Fruit fly (Drosophila melanogaster) whole organism, embryonic: ENCODE measurements around the gene CG6136.

Experiments used
- Blimp-1 ChIP-seq: fragments of 200-800 bp; sonication (Bioruptor generic); optimal IDR thresholded peaks from 3 replicates; lab custom pipeline; 2018; ENCODE audit warnings: missing biosample characterization, missing genetic modification characterization, mild to moderate bottlenecking, moderate library complexity, missing genetic modification reagents
- CG10431 ChIP-seq: fragments of 200-800 bp; sonication (Bioruptor generic); optimal IDR thresholded peaks from 3 replicates; lab custom pipeline; 2018; ENCODE audit warnings: missing biosample characterization, mild to moderate bottlenecking, missing genetic modification characterization
- CG11247 ChIP-seq: fragments of 200-800 bp; sonication (Bioruptor generic); IDR thresholded peaks from 2 replicates; pipeline ENCODE4 v1.3.6; 2022; ENCODE audit warnings: missing biosample characterization, missing genetic modification characterization
- CG11504 ChIP-seq: fragments of 200-800 bp; sonication (Bioruptor generic); optimal IDR thresholded peaks from 3 replicates; lab custom pipeline; 2019; ENCODE audit warnings: missing biosample characterization, mild to moderate bottlenecking, missing genetic modification characterization, moderate library complexity
- CG12942 ChIP-seq: fragments of 200-800 bp; sonication (Bioruptor generic); optimal IDR thresholded peaks from 3 replicates; lab custom pipeline; 2016; ENCODE audit warnings: missing biosample characterization, missing genetic modification characterization
- CG14441 ChIP-seq: fragments of 200-800 bp; sonication (Bioruptor generic); IDR thresholded peaks from 2 replicates; pipeline ENCODE4 v1.3.6; 2022; ENCODE audit warnings: missing biosample characterization, missing genetic modification characterization
- CG16779 ChIP-seq: fragments of 200-800 bp; sonication (Bioruptor generic); IDR thresholded peaks from 2 replicates; pipeline ENCODE4 v1.3.6; 2022; ENCODE audit warnings: missing biosample characterization, missing genetic modification characterization
- CG17361 ChIP-seq: fragments of 200-800 bp; sonication (Bioruptor generic); IDR thresholded peaks from 3 replicates; pipeline ENCODE4 v1.3.6; 2022; ENCODE audit warnings: missing biosample characterization, missing genetic modification characterization
- CG1832 ChIP-seq: fragments of 200-800 bp; sonication (Bioruptor generic); optimal IDR thresholded peaks from 2 replicates; lab custom pipeline; 2017; ENCODE audit warnings: missing biosample characterization, mild to moderate bottlenecking, missing genetic modification characterization, inconsistent platforms
- CG4707 ChIP-seq: fragments of 200-800 bp; sonication (Bioruptor generic); optimal IDR thresholded peaks from 2 replicates; lab custom pipeline; 2018; ENCODE audit warnings: missing biosample characterization, mild to moderate bottlenecking, missing genetic modification characterization, moderate library complexity
- CG5245 ChIP-seq: fragments of 200-800 bp; sonication (Bioruptor generic); optimal IDR thresholded peaks from 3 replicates; lab custom pipeline; 2016; ENCODE audit warnings: missing biosample characterization, missing genetic modification characterization
- CG6254 ChIP-seq: fragments of 200-800 bp; sonication (Bioruptor generic); optimal IDR thresholded peaks from 3 replicates; lab custom pipeline; 2017; ENCODE audit warnings: mild to moderate bottlenecking, missing biosample characterization, missing genetic modification reagents, missing genetic modification characterization
- CG7357 ChIP-seq: fragments of 200-800 bp; sonication (Bioruptor generic); IDR thresholded peaks from 3 replicates; pipeline ENCODE4 v1.3.6; 2022; ENCODE audit warnings: missing biosample characterization, missing genetic modification characterization
- CG8089 ChIP-seq: fragments of 200-800 bp; sonication (Bioruptor generic); optimal IDR thresholded peaks from 3 replicates; lab custom pipeline; 2016; ENCODE audit warnings: missing biosample characterization, missing genetic modification characterization
- CG9876 ChIP-seq: fragments of 200-800 bp; sonication (Bioruptor generic); optimal IDR thresholded peaks from 2 replicates; lab custom pipeline; 2016; ENCODE audit warnings: missing biosample characterization, missing genetic modification characterization
- CHES-1-like ChIP-seq: fragments of 200-800 bp; sonication (Bioruptor generic); optimal IDR thresholded peaks from 2 replicates; lab custom pipeline; 2016; ENCODE audit warnings: missing biosample characterization, missing genetic modification characterization
- Doc2 ChIP-seq: fragments of 200-800 bp; sonication (Bioruptor generic); IDR thresholded peaks from 2 replicates; pipeline ENCODE4 v1.3.6; 2022; ENCODE audit warnings: missing biosample characterization, missing genetic modification characterization
- Doc3 ChIP-seq: fragments of 200-800 bp; sonication (Bioruptor generic); IDR thresholded peaks from 3 replicates; pipeline ENCODE4 v1.3.6; 2022; ENCODE audit warnings: missing biosample characterization, missing genetic modification characterization; ENCODE audit not compliant: partially characterized antibody
- Fer3 ChIP-seq: fragments of 200-800 bp; sonication (Bioruptor generic); optimal IDR thresholded peaks from 2 replicates; lab custom pipeline; 2018; ENCODE audit warnings: missing biosample characterization, mild to moderate bottlenecking, missing genetic modification characterization, moderate library complexity
- HLH54F ChIP-seq: fragments of 200-800 bp; sonication (Bioruptor generic); optimal IDR thresholded peaks from 3 replicates; lab custom pipeline; 2016; ENCODE audit warnings: missing biosample characterization, missing genetic modification characterization
- HmgZ ChIP-seq: fragments of 200-800 bp; sonication (Bioruptor generic); optimal IDR thresholded peaks from 2 replicates; lab custom pipeline; 2018; ENCODE audit warnings: missing biosample characterization, mild to moderate bottlenecking, missing genetic modification characterization
- Hr51 ChIP-seq, 2 experiments: fragments of 200-800 bp; sonication (Bioruptor generic); optimal IDR thresholded peaks; 2 replicates in 1 of 2; 3 replicates in 1 of 2; lab custom pipeline; 2016 to 2018; ENCODE audit warnings: missing biosample characterization in 2 of 2, missing genetic modification characterization in 2 of 2, mild to moderate bottlenecking in 1 of 2, moderate library complexity in 1 of 2
- Lim3 ChIP-seq: fragments of 200-800 bp; sonication (Bioruptor generic); IDR thresholded peaks from 2 replicates; pipeline ENCODE4 v1.3.6; 2022; ENCODE audit warnings: missing biosample characterization, missing genetic modification characterization
- Rfx ChIP-seq: fragments of 200-800 bp; sonication (Bioruptor generic); IDR thresholded peaks from 2 replicates; pipeline ENCODE4 v1.3.6; 2022; ENCODE audit warnings: missing biosample characterization, missing genetic modification characterization
- az2 ChIP-seq: fragments of 200-800 bp; sonication (Bioruptor generic); optimal IDR thresholded peaks from 3 replicates; lab custom pipeline; 2016; ENCODE audit warnings: missing biosample characterization, missing genetic modification characterization
- crol ChIP-seq: fragments of 200-800 bp; sonication (Bioruptor generic); IDR thresholded peaks from 2 replicates; pipeline ENCODE4 v1.3.6; 2022; ENCODE audit warnings: missing biosample characterization, missing genetic modification characterization
- gce ChIP-seq: fragments of 200-800 bp; sonication (Bioruptor generic); IDR thresholded peaks from 3 replicates; pipeline ENCODE4 v1.3.6; 2022; ENCODE audit warnings: missing biosample characterization, missing genetic modification characterization
- ind ChIP-seq: fragments of 200-800 bp; sonication (Bioruptor generic); optimal IDR thresholded peaks from 3 replicates; lab custom pipeline; 2016; ENCODE audit warnings: missing biosample characterization, missing genetic modification characterization
- jumu ChIP-seq: fragments of 200-800 bp; sonication (Bioruptor generic); optimal IDR thresholded peaks from 3 replicates; lab custom pipeline; 2016; ENCODE audit warnings: missing biosample characterization, missing genetic modification characterization
- lmd ChIP-seq: fragments of 200-800 bp; sonication (Bioruptor generic); IDR thresholded peaks from 2 replicates; pipeline ENCODE4 v1.3.6; 2022; ENCODE audit warnings: missing biosample characterization, missing genetic modification characterization
- nerfin-2 ChIP-seq: fragments of 200-800 bp; sonication (Bioruptor generic); IDR thresholded peaks from 2 replicates; pipeline ENCODE4 v1.3.6; 2022; ENCODE audit warnings: missing biosample characterization, missing genetic modification characterization; ENCODE audit not compliant: partially characterized antibody
- oc ChIP-seq: fragments of 200-800 bp; sonication (Bioruptor generic); optimal IDR thresholded peaks from 2 replicates; lab custom pipeline; 2018; ENCODE audit warnings: missing biosample characterization, mild to moderate bottlenecking, missing genetic modification characterization, moderate library complexity
- pan ChIP-seq, 4 experiments: fragments of >200 bp in 3 of 4; fragments of 200-800 bp in 1 of 4; sonication (Bioruptor generic) in 1 of 4; optimal IDR thresholded peaks in 3 of 4; IDR thresholded peaks in 1 of 4; 2 replicates each; pipeline versions ENCODE4 v1.3.6 to Lab custom; 2017 to 2022; ENCODE audit warnings: missing biosample characterization in 2 of 4, missing genetic modification characterization in 2 of 4, mixed read lengths in 1 of 4
- row ChIP-seq: fragments of 200-800 bp; sonication (Bioruptor generic); IDR thresholded peaks from 3 replicates; pipeline ENCODE4 v1.3.6; 2022; ENCODE audit warnings: missing biosample characterization, missing genetic modification characterization
- sens ChIP-seq: fragments of 200-800 bp; sonication (Bioruptor generic); peaks from one replicate; lab custom pipeline; 2016; ENCODE audit warnings: missing biosample characterization, missing genetic modification characterization
- sima ChIP-seq: fragments of 200-800 bp; sonication (Bioruptor generic); optimal IDR thresholded peaks from 2 replicates; lab custom pipeline; 2016; ENCODE audit warnings: missing biosample characterization, missing genetic modification characterization
- sisA ChIP-seq: fragments of 200-800 bp; sonication (Bioruptor generic); IDR thresholded peaks from 2 replicates; pipeline ENCODE4 v1.3.6; 2022; ENCODE audit warnings: missing biosample characterization, missing genetic modification characterization
- slbo ChIP-seq: fragments of 200-800 bp; sonication (Bioruptor generic); IDR thresholded peaks from 2 replicates; pipeline ENCODE4 v1.3.6; 2022; ENCODE audit warnings: missing biosample characterization, missing genetic modification characterization
- sob ChIP-seq: fragments of 200-800 bp; sonication (Bioruptor generic); IDR thresholded peaks from 2 replicates; pipeline ENCODE4 v1.3.6; 2022; ENCODE audit warnings: missing biosample characterization, missing genetic modification characterization
- sqz ChIP-seq: fragments of 200-800 bp; sonication (Bioruptor generic); optimal IDR thresholded peaks from 3 replicates; lab custom pipeline; 2018; ENCODE audit warnings: missing biosample characterization, mild to moderate bottlenecking, missing genetic modification characterization
- sr ChIP-seq: fragments of 200-800 bp; sonication (Bioruptor generic); IDR thresholded peaks from 3 replicates; pipeline ENCODE4 v1.3.6; 2022; ENCODE audit warnings: missing biosample characterization, missing genetic modification characterization
- stc ChIP-seq: fragments of 200-800 bp; sonication (Bioruptor generic); IDR thresholded peaks from 2 replicates; pipeline ENCODE4 v1.3.6; 2022; ENCODE audit warnings: missing biosample characterization, missing genetic modification characterization
- ttk ChIP-seq: fragments of 200-800 bp; sonication (Bioruptor generic); IDR thresholded peaks from 2 replicates; pipeline ENCODE4 v2.1.2; 2022; ENCODE audit warnings: missing biosample characterization, missing genetic modification characterization
- zf30C ChIP-seq: fragments of 200-800 bp; sonication (Bioruptor generic); optimal IDR thresholded peaks from 3 replicates; lab custom pipeline; 2018; ENCODE audit warnings: missing biosample characterization, mild to moderate bottlenecking, missing genetic modification characterization
- zfh1 ChIP-seq: fragments of 200-800 bp; sonication (Bioruptor generic); IDR thresholded peaks from 3 replicates; pipeline ENCODE4 v1.3.6; 2022; ENCODE audit warnings: missing biosample characterization, missing genetic modification characterization
- zfh2 ChIP-seq: fragments of 200-800 bp; sonication (Bioruptor generic); optimal IDR thresholded peaks from 2 replicates; lab custom pipeline; 2016; ENCODE audit warnings: missing biosample characterization, missing genetic modification characterization

CG6136 gene

DNA sequence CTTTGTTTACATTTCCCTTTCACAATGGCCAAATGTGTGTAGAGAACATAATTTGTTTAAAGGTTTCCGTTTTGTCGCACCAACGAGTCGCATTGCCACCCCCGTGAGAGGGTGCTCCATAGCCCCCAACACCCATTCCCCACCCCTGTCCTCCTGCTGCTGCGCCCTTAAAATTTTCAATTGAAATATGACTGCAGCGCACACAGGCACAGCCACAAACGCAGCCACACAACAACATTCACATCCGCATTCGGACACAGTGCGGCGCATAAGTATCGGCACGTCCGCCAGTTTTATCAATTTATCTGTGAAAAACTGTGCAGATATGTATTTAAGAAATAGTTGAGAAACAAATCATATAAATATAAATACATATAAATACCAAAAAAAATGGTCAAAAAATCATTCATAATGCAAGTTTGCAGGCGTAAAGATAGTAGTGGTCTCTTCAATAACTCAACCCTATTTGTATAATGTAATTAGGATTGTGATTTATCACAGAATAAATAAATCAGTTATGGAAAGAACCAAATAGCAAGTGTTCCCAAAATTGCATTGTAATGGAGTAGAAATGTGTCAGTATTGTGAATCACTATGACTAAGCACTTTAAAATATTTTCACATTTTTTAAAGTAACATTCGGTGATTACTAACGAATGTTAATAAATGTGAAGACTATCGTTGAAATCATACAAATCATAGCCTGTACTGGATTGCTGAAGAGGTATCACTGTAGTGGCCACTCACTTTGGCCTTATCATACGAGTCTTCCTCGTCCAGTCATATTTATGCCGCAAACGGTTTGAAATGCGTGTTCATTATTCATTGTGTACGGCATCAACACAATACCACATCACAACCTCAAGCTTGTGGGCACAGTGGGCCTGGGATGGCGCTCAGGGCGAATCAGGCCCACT lies 38.0 kb upstream of the CG6136 start (continued):
- TF ChIP-seq Blimp-1 (GFP tag; lab: Kevin White, UChicago) = peak; percentile 36
- no peak for TF ChIP-seq Doc3 (GFP tag; lab: Robert Waterston, UW)
- TF ChIP-seq ttk (GFP tag; lab: Robert Waterston, UW) = peak; percentile 52
- 0 out of 3 replicates have a peak, but pooled peaks have one; percentile 12 for TF ChIP-seq sr (GFP tag; lab: Robert Waterston, UW)
- TF ChIP-seq stc (GFP tag; lab: Robert Waterston, UW) = 0 out of 2 replicates have a peak, but pooled peaks have one; percentile 12
- peak; percentile 19; the same call in 1 of the 2 replicates for TF ChIP-seq lmd
- TF ChIP-seq CG9876 = no peak
- peak; percentile 53; the same call in 2 of the 3 replicates for TF ChIP-seq row (GFP tag; lab: Robert Waterston, UW)
- TF ChIP-seq HLH54F = no peak
- TF ChIP-seq CG14441 (GFP tag; lab: Robert Waterston, UW) = peak; percentile 6; the same call in 1 of the 2 replicates
- TF ChIP-seq CG11504 (tag; lab: Kevin White, UChicago) = peak; percentile 38
- TF ChIP-seq CG17361 = peak; percentile 44; the same call in 2 of the 3 replicates
- TF ChIP-seq Hr51 (GFP tag; optimal IDR thresholded peaks at IDR 0.05; lab: Kevin White, UChicago) = peak in 1 of 2 experiments; percentile 1
- TF ChIP-seq ind (GFP tag; lab: Kevin White, UChicago) = peak; percentile 4
- TF ChIP-seq CG4707 (GFP tag; lab: Kevin White, UChicago) = peak; percentile 95

DNA sequence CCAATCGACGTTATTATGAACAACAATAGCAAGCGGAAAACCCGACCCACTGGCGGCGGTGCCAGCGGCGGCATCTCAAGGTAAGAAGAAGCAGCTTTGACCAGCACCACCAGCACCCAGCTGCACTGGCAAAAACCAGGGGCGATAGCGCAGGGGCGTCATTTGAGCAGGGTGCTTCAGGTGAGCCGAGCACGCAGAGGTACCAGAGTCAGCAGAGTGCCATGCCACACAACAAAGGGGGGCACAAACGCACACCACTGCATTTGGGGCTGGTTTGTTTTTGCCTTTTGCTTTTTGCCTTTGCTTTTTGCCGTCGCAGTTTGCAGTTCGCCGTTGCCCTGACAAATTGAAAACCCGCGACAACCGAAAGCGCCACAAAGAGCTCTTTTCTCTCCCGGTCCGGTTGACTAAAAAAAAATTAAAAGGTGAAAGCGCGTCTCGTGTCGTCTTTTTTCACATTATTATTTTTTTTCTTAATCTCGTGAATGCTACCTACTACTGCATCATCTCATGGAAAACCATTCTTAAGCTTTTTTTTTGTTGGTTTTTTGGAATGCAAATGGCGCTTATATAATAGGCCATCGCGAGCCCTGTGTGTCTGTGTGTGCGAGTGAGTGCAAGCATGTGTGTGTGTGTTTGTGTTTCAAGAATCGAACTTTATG lies 37.2 kb upstream of the CG6136 start:
- TF ChIP-seq crol (GFP tag; lab: Robert Waterston, UW) = no peak
- peak; percentile 57 for TF ChIP-seq zf30C (GFP tag; lab: Kevin White, UChicago)
- no peak for TF ChIP-seq CG8089 (GFP tag; lab: Kevin White, UChicago)
- 0 out of 2 replicates have a peak, but pooled peaks have one; percentile 29 for TF ChIP-seq CG16779 (GFP tag; lab: Robert Waterston, UW)
- TF ChIP-seq Lim3 (GFP tag; lab: Robert Waterston, UW) = no peak
- TF ChIP-seq sens = peak; percentile 2
- 0 out of 3 replicates have a peak, but pooled peaks have one; percentile 6 for TF ChIP-seq gce (GFP tag; lab: Robert Waterston, UW)
- no peak for TF ChIP-seq pan (optimal IDR thresholded peaks at IDR 0.05; lab: Kevin White, UChicago)
- peak in 1 of 2 experiments; percentile 13 for TF ChIP-seq pan (GFP tag; optimal IDR thresholded peaks at IDR 0.05 in 1 of 2, IDR thresholded peaks at IDR 0.05 in 1 of 2)
- TF ChIP-seq nerfin-2 (GFP tag; lab: Robert Waterston, UW) = no peak
- no peak for TF ChIP-seq az2
- no peak for TF ChIP-seq CG9876
- TF ChIP-seq CG7357 = no peak
- TF ChIP-seq sob (GFP tag; lab: Robert Waterston, UW) = 0 out of 2 replicates have a peak, but pooled peaks have one; percentile 17
- peak; percentile 68 for TF ChIP-seq sqz (GFP tag; lab: Kevin White, UChicago)
- no peak for TF ChIP-seq CG12942 (GFP tag; lab: Kevin White, UChicago)
- no peak for TF ChIP-seq jumu (GFP tag; lab: Kevin White, UChicago)
- no peak for TF ChIP-seq Fer3 (tag; lab: Kevin White, UChicago)
- TF ChIP-seq CG6254 = peak; percentile 6
- peak; percentile 37; the same call in 1 of the 2 replicates for TF ChIP-seq slbo
- no peak for TF ChIP-seq CG1832 (GFP tag; lab: Kevin White, UChicago)
- no peak for TF ChIP-seq HmgZ
- no peak for TF ChIP-seq oc (tag; lab: Kevin White, UChicago)
- TF ChIP-seq zfh2 (GFP tag; lab: Kevin White, UChicago) = no peak
- peak; percentile 36; the same call in 1 of the 3 replicates for TF ChIP-seq zfh1 (GFP tag; lab: Robert Waterston, UW)
- peak; percentile 41; the same call in 1 of the 2 replicates for TF ChIP-seq sisA (GFP tag; lab: Robert Waterston, UW)
- TF ChIP-seq Doc2 = no peak
- no peak for TF ChIP-seq CG14441 (GFP tag; lab: Robert Waterston, UW)
- TF ChIP-seq CG5245 (GFP tag; lab: Kevin White, UChicago) = no peak
- TF ChIP-seq Rfx (GFP tag; lab: Robert Waterston, UW) = peak; percentile 41; the same call in 1 of the 2 replicates
- peak; percentile 22 for TF ChIP-seq CG10431 (GFP tag; lab: Kevin White, UChicago)
- no peak for TF ChIP-seq sima
- no peak for TF ChIP-seq CG11247
- TF ChIP-seq CHES-1-like (GFP tag; lab: Kevin White, UChicago) = no peak
